Fruit fly (Drosophila melanogaster) whole organism, embryonic: Measurements from ENCODE around the gene CG12009.

Experiments
- Abd-B ChIP-seq: fragments of 200-800 bp; sonication (Bioruptor generic); optimal IDR thresholded peaks from 2 replicates; lab custom pipeline; 2018; ENCODE audit warnings: missing biosample characterization, mild to moderate bottlenecking, missing genetic modification characterization, moderate library complexity
- Aef1 ChIP-seq: fragments of 200-800 bp; sonication (Bioruptor generic); IDR thresholded peaks from 3 replicates; pipeline ENCODE4 v1.3.6; 2022; ENCODE audit warnings: missing biosample characterization, missing genetic modification characterization
- Atf3 ChIP-seq: fragments of 200-800 bp; sonication (Bioruptor generic); optimal IDR thresholded peaks from 3 replicates; lab custom pipeline; 2016; ENCODE audit warnings: missing biosample characterization, missing genetic modification characterization
- B-H1 ChIP-seq: fragments of 200-800 bp; sonication (Bioruptor generic); IDR thresholded peaks from 3 replicates; pipeline ENCODE4 v1.3.6; 2022; ENCODE audit warnings: missing biosample characterization, missing genetic modification characterization
- Bdp1 ChIP-seq: fragments of 200-800 bp; sonication (Bioruptor generic); optimal IDR thresholded peaks from 3 replicates; lab custom pipeline; 2016; ENCODE audit warnings: missing biosample characterization, missing genetic modification characterization
- Bgb ChIP-seq: fragments of 200-800 bp; sonication (Bioruptor generic); IDR thresholded peaks from 2 replicates; pipeline ENCODE4 v1.3.6; 2022; ENCODE audit warnings: missing biosample characterization, missing genetic modification characterization; ENCODE audit not compliant: partially characterized antibody
- CG10147 ChIP-seq: fragments of 200-800 bp; sonication (Bioruptor generic); optimal IDR thresholded peaks from 2 replicates; lab custom pipeline; 2019; ENCODE audit warnings: missing biosample characterization, mild to moderate bottlenecking, missing genetic modification characterization, moderate library complexity
- CG12659 ChIP-seq: fragments of 200-800 bp; sonication (Bioruptor generic); optimal IDR thresholded peaks from 3 replicates; lab custom pipeline; 2017; ENCODE audit warnings: mild to moderate bottlenecking, missing biosample characterization, missing genetic modification reagents, missing genetic modification characterization
- CG15073 ChIP-seq: fragments of 200-800 bp; sonication (Bioruptor generic); optimal IDR thresholded peaks from 2 replicates; lab custom pipeline; 2016; ENCODE audit warnings: missing biosample characterization, missing genetic modification characterization
- CG15514 ChIP-seq: fragments of 200-800 bp; sonication (Bioruptor generic); optimal IDR thresholded peaks from 3 replicates; lab custom pipeline; 2017; ENCODE audit warnings: missing biosample characterization, missing genetic modification characterization, mild to moderate bottlenecking, moderate library complexity, missing genetic modification reagents
- CG17361 ChIP-seq: fragments of 200-800 bp; sonication (Bioruptor generic); IDR thresholded peaks from 3 replicates; pipeline ENCODE4 v1.3.6; 2022; ENCODE audit warnings: missing biosample characterization, missing genetic modification characterization
- CG18764 ChIP-seq: fragments of 200-800 bp; sonication (Bioruptor generic); optimal IDR thresholded peaks from 3 replicates; lab custom pipeline; 2016; ENCODE audit warnings: missing biosample characterization, missing genetic modification characterization
- CG2116 ChIP-seq: fragments of 200-800 bp; sonication (Bioruptor generic); optimal IDR thresholded peaks from 3 replicates; lab custom pipeline; 2018; ENCODE audit warnings: missing biosample characterization, mild to moderate bottlenecking, missing genetic modification characterization
- CG31224 ChIP-seq: fragments of 200-800 bp; sonication (Bioruptor generic); IDR thresholded peaks from 2 replicates; pipeline ENCODE4 v1.3.6; 2022; ENCODE audit warnings: missing biosample characterization, missing genetic modification characterization
- CG4360 ChIP-seq: fragments of 200-800 bp; sonication (Bioruptor generic); IDR thresholded peaks from 2 replicates; pipeline ENCODE4 v1.3.6; 2022; ENCODE audit warnings: missing biosample characterization, missing genetic modification characterization
- CG5953 ChIP-seq: fragments of 200-800 bp; sonication (Bioruptor generic); IDR thresholded peaks from 2 replicates; pipeline ENCODE4 v1.3.6; 2022; ENCODE audit warnings: missing biosample characterization, missing genetic modification characterization
- CG9609 ChIP-seq: fragments of 200-800 bp; sonication (Bioruptor generic); optimal IDR thresholded peaks from 3 replicates; lab custom pipeline; 2016; ENCODE audit warnings: missing biosample characterization, missing genetic modification characterization
- CTCF ChIP-seq: fragments of 200-800 bp; sonication (Bioruptor generic); optimal IDR thresholded peaks from 2 replicates; lab custom pipeline; 2017; ENCODE audit warnings: missing biosample characterization, mild to moderate bottlenecking, missing genetic modification characterization, moderate library complexity
- E2f2 ChIP-seq: fragments of 200-800 bp; sonication (Bioruptor generic); IDR thresholded peaks from 2 replicates; pipeline ENCODE4 v1.3.6; 2022; ENCODE audit warnings: missing biosample characterization, missing genetic modification characterization
- Hmr ChIP-seq: fragments of 200-800 bp; sonication (Bioruptor generic); optimal IDR thresholded peaks from 3 replicates; lab custom pipeline; 2017; ENCODE audit warnings: mild to moderate bottlenecking, missing biosample characterization, missing genetic modification reagents, missing genetic modification characterization
- Kr ChIP-seq: fragments of 200-800 bp; sonication (Bioruptor generic); optimal IDR thresholded peaks from 2 replicates; lab custom pipeline; 2017; ENCODE audit warnings: missing biosample characterization, mild to moderate bottlenecking, missing genetic modification characterization
- Lim3 ChIP-seq: fragments of 200-800 bp; sonication (Bioruptor generic); IDR thresholded peaks from 2 replicates; pipeline ENCODE4 v1.3.6; 2022; ENCODE audit warnings: missing biosample characterization, missing genetic modification characterization
- Optix ChIP-seq: fragments of 200-800 bp; sonication (Bioruptor generic); IDR thresholded peaks from 3 replicates; pipeline ENCODE4 v1.3.6; 2022; ENCODE audit warnings: missing biosample characterization, missing genetic modification characterization
- bowl ChIP-seq: fragments of 200-800 bp; sonication (Bioruptor generic); IDR thresholded peaks from 2 replicates; pipeline ENCODE4 v1.3.6; 2022; ENCODE audit warnings: missing biosample characterization, missing genetic modification characterization
- bsh ChIP-seq, 2 experiments: fragments of 200-800 bp; sonication (Bioruptor generic); optimal IDR thresholded peaks; 2 replicates each; lab custom pipeline; 2017 to 2018; ENCODE audit warnings: mild to moderate bottlenecking in 2 of 2, missing biosample characterization in 2 of 2, missing genetic modification characterization in 2 of 2, moderate library complexity in 1 of 2
- chinmo ChIP-seq: fragments of 200-800 bp; sonication (Bioruptor generic); IDR thresholded peaks from 4 replicates; pipeline ENCODE4 v1.3.6; 2022; ENCODE audit warnings: missing biosample characterization, missing genetic modification characterization; ENCODE audit not compliant: partially characterized antibody
- crc ChIP-seq: fragments of 200-800 bp; sonication (Bioruptor generic); optimal IDR thresholded peaks from 2 replicates; lab custom pipeline; 2016; ENCODE audit warnings: missing biosample characterization, missing genetic modification characterization
- dmrt99B ChIP-seq: fragments of 200-800 bp; sonication (Bioruptor generic); optimal IDR thresholded peaks from 2 replicates; lab custom pipeline; 2018; ENCODE audit warnings: missing biosample characterization, mild to moderate bottlenecking, missing genetic modification characterization, moderate library complexity
- dpn ChIP-seq, 2 experiments: fragments of 200-800 bp; sonication (Bioruptor generic); optimal IDR thresholded peaks; 3 replicates each; lab custom pipeline; 2016; ENCODE audit warnings: missing biosample characterization in 2 of 2, missing genetic modification characterization in 2 of 2
- ewg ChIP-seq: fragments of 200-800 bp; sonication (Bioruptor generic); optimal IDR thresholded peaks from 3 replicates; lab custom pipeline; 2017; ENCODE audit warnings: mild to moderate bottlenecking, missing biosample characterization, missing genetic modification reagents, missing genetic modification characterization
- fd102C ChIP-seq: fragments of 200-800 bp; sonication (Bioruptor generic); optimal IDR thresholded peaks from 2 replicates; lab custom pipeline; 2018; ENCODE audit warnings: missing biosample characterization, mild to moderate bottlenecking, missing genetic modification characterization, moderate library complexity
- gem ChIP-seq: fragments of 200-800 bp; sonication (Bioruptor generic); optimal IDR thresholded peaks from 2 replicates; lab custom pipeline; 2019; ENCODE audit warnings: missing biosample characterization, mild to moderate bottlenecking, missing genetic modification characterization, moderate library complexity
- gsb-n ChIP-seq: fragments of 200-800 bp; sonication (Bioruptor generic); optimal IDR thresholded peaks from 3 replicates; lab custom pipeline; 2018; ENCODE audit warnings: missing biosample characterization, mild to moderate bottlenecking, missing genetic modification characterization
- lbe ChIP-seq: fragments of 200-800 bp; sonication (Bioruptor generic); optimal IDR thresholded peaks from 2 replicates; lab custom pipeline; 2016; ENCODE audit warnings: missing biosample characterization, mild to moderate bottlenecking, missing genetic modification characterization
- luna ChIP-seq: fragments of 200-800 bp; sonication (Bioruptor generic); optimal IDR thresholded peaks from 2 replicates; lab custom pipeline; 2016; ENCODE audit warnings: missing biosample characterization, missing genetic modification characterization
- nerfin-1 ChIP-seq: fragments of 200-800 bp; sonication (Bioruptor generic); optimal IDR thresholded peaks from 3 replicates; lab custom pipeline; 2019; ENCODE audit warnings: missing biosample characterization, mild to moderate bottlenecking, missing genetic modification characterization, moderate library complexity
- nmo ChIP-seq: fragments of 200-800 bp; sonication (Bioruptor generic); optimal IDR thresholded peaks from 2 replicates; lab custom pipeline; 2018; ENCODE audit warnings: missing biosample characterization, mild to moderate bottlenecking, missing genetic modification characterization, moderate library complexity
- nom ChIP-seq: fragments of 200-800 bp; sonication (Bioruptor generic); optimal IDR thresholded peaks from 2 replicates; lab custom pipeline; 2017; ENCODE audit warnings: missing biosample characterization, missing genetic modification characterization, mild to moderate bottlenecking, moderate library complexity, missing genetic modification reagents
- oc ChIP-seq: fragments of 200-800 bp; sonication (Bioruptor generic); optimal IDR thresholded peaks from 2 replicates; lab custom pipeline; 2018; ENCODE audit warnings: missing biosample characterization, mild to moderate bottlenecking, missing genetic modification characterization, moderate library complexity
- peb ChIP-seq: fragments of 200-800 bp; sonication (Bioruptor generic); IDR thresholded peaks from 2 replicates; pipeline ENCODE4 v1.3.6; 2022; ENCODE audit warnings: missing biosample characterization, missing genetic modification characterization
- repo ChIP-seq: fragments of 200-800 bp; sonication (Bioruptor generic); optimal IDR thresholded peaks from 2 replicates; lab custom pipeline; 2016; ENCODE audit warnings: missing biosample characterization, missing genetic modification characterization
- salm ChIP-seq: fragments of 200-800 bp; sonication (Bioruptor generic); optimal IDR thresholded peaks from 2 replicates; lab custom pipeline; 2018; ENCODE audit warnings: missing biosample characterization, mild to moderate bottlenecking, missing genetic modification characterization
- sens ChIP-seq: fragments of 200-800 bp; sonication (Bioruptor generic); peaks from one replicate; lab custom pipeline; 2016; ENCODE audit warnings: missing biosample characterization, missing genetic modification characterization
- so ChIP-seq: fragments of 200-800 bp; sonication (Bioruptor generic); IDR thresholded peaks from 3 replicates; pipeline ENCODE4 v1.3.6; 2022; ENCODE audit warnings: missing biosample characterization, missing genetic modification characterization
- sqz ChIP-seq: fragments of 200-800 bp; sonication (Bioruptor generic); optimal IDR thresholded peaks from 3 replicates; lab custom pipeline; 2018; ENCODE audit warnings: missing biosample characterization, mild to moderate bottlenecking, missing genetic modification characterization
- tx ChIP-seq: fragments of 200-800 bp; sonication (Bioruptor generic); optimal IDR thresholded peaks from 2 replicates; lab custom pipeline; 2016; ENCODE audit warnings: missing biosample characterization, missing genetic modification characterization

Gene CG12009

DNA sequence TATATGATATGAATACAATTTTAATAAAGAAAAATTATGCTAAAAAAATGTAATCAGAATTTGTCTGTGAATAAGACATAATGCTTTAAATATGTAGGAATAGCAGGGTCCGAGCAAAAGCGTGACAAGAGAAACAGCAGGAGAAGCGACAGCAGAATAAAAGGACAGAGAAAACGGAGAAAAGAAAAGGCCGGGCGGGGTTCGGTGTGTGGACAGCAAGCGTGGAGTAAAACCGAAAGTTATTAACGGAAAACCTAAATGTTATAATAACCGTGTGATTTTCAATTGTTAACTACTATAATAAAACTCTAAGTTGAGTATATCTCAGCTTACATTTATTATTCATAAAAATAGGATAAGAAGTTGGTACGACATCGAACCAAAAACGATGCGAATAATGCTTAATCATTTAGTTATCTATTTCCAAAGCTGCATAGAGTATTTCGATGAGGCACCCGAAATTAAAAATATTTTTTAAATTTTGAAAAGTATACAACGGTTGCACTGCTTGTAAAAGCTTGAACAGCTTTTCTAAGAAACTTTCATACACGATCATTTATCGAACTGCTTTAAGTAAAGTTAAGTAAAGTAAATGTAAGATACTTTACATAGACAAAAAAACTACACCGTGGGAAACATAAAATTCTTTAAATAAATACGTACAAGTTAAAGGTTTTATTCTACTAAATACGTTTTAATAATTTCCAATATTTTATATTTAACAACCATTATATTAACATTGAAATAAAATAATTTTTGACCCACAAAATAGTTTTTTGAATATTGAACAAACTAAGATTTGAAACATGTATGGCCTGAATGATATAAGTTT is 39.4 kb upstream of the CG12009 start (continued):
- TF ChIP-seq B-H1 (GFP tag; lab: Robert Waterston, UW) (no peak), oc (no peak), luna (GFP tag; lab: Kevin White, UChicago) (no peak), peb (GFP tag; lab: Robert Waterston, UW) (no peak), nerfin-1 (no peak), salm (tag; lab: Kevin White, UChicago) (no peak), gsb-n (tag; lab: Kevin White, UChicago) (no peak), CG15514 (GFP tag; lab: Kevin White, UChicago) (peak; percentile 23), bsh (GFP tag; optimal IDR thresholded peaks at IDR 0.05; lab: Kevin White, UChicago) (peak in 1 of 2 experiments; percentile 2), sens (GFP tag; lab: Kevin White, UChicago) (peak; percentile 45), Aef1 (GFP tag; lab: Robert Waterston, UW) (no peak), dpn (GFP tag; optimal IDR thresholded peaks at IDR 0.05; lab: Kevin White, UChicago) (no peak), Abd-B (GFP tag; lab: Kevin White, UChicago) (no peak), CG31224 (GFP tag; lab: Robert Waterston, UW) (no peak), Kr (GFP tag; lab: Kevin White, UChicago) (no peak), CG2116 (GFP tag; lab: Kevin White, UChicago) (no peak), dmrt99B (peak; percentile 0), nmo (peak; percentile 3), fd102C (GFP tag; lab: Kevin White, UChicago) (no peak), CG12659 (no peak), bowl (GFP tag; lab: Robert Waterston, UW) (no peak), E2f2 (GFP tag; lab: Robert Waterston, UW) (peak; percentile 41; the same call in 1 of the 2 replicates), CG17361 (GFP tag; lab: Robert Waterston, UW) (no peak), Atf3 (no peak), chinmo (GFP tag; lab: Robert Waterston, UW) (no peak), crc (GFP tag; lab: Kevin White, UChicago) (no peak), CG5953 (GFP tag; lab: Robert Waterston, UW) (no peak), nom (GFP tag; lab: Kevin White, UChicago) (no peak), Hmr (peak; percentile 15), lbe (GFP tag; lab: Kevin White, UChicago) (peak; percentile 60), CG9609 (GFP tag; lab: Kevin White, UChicago) (no peak), so (no peak), repo (no peak), CG10147 (GFP tag; lab: Kevin White, UChicago) (no peak), Bdp1 (no peak), CG18764 (GFP tag; lab: Kevin White, UChicago) (no peak), CTCF (peak; percentile 66), Bgb (GFP tag; lab: Robert Waterston, UW) (0 out of 2 replicates have a peak, but pooled peaks have one; percentile 47), CG15073 (GFP tag; lab: Kevin White, UChicago) (no peak), sqz (GFP tag; lab: Kevin White, UChicago) (no peak), Optix (GFP tag; lab: Robert Waterston, UW) (no peak), CG4360 (GFP tag; lab: Robert Waterston, UW) (no peak), gem (tag; lab: Kevin White, UChicago) (peak; percentile 44), ewg (GFP tag; lab: Kevin White, UChicago) (no peak), Lim3 (no peak), tx (GFP tag; lab: Kevin White, UChicago) (no peak)
